Fruit fly (Drosophila melanogaster) whole organism, embryonic: ENCODE data around the gene CG44303.

Source experiments
- B-H2 ChIP-seq: fragments of 200-800 bp; sonication (Bioruptor generic); optimal IDR thresholded peaks from 2 replicates; lab custom pipeline; 2018; ENCODE audit warnings: missing biosample characterization, mild to moderate bottlenecking, missing genetic modification characterization
- Bgb ChIP-seq: fragments of 200-800 bp; sonication (Bioruptor generic); IDR thresholded peaks from 2 replicates; pipeline ENCODE4 v1.3.6; 2022; ENCODE audit warnings: missing biosample characterization, missing genetic modification characterization; ENCODE audit not compliant: partially characterized antibody
- CG10366 ChIP-seq: fragments of 200-800 bp; sonication (Bioruptor generic); IDR thresholded peaks from 2 replicates; pipeline ENCODE4 v1.3.6; 2022; ENCODE audit warnings: missing biosample characterization, missing genetic modification characterization
- CG12769 ChIP-seq: fragments of 200-800 bp; sonication (Bioruptor generic); optimal IDR thresholded peaks from 2 replicates; lab custom pipeline; 2019; ENCODE audit warnings: missing biosample characterization, mild to moderate bottlenecking, missing genetic modification characterization, moderate library complexity
- CG13296 ChIP-seq: fragments of 200-800 bp; sonication (Bioruptor generic); optimal IDR thresholded peaks from 3 replicates; lab custom pipeline; 2018; ENCODE audit warnings: missing biosample characterization, mild to moderate bottlenecking, missing genetic modification characterization
- CG13424 ChIP-seq: fragments of 200-800 bp; sonication (Bioruptor generic); optimal IDR thresholded peaks from 2 replicates; lab custom pipeline; 2019; ENCODE audit warnings: missing biosample characterization, mild to moderate bottlenecking, missing genetic modification characterization, moderate library complexity
- CG14710 ChIP-seq: fragments of 200-800 bp; sonication (Bioruptor generic); optimal IDR thresholded peaks from 3 replicates; lab custom pipeline; 2019; ENCODE audit warnings: missing biosample characterization, mild to moderate bottlenecking, missing genetic modification characterization, moderate library complexity
- CG17612 ChIP-seq: fragments of 200-800 bp; sonication (Bioruptor generic); IDR thresholded peaks from 2 replicates; pipeline ENCODE4 v1.3.6; 2022; ENCODE audit warnings: missing biosample characterization, missing genetic modification characterization
- CG17802 ChIP-seq: fragments of 200-800 bp; sonication (Bioruptor generic); optimal IDR thresholded peaks from 2 replicates; lab custom pipeline; 2018; ENCODE audit warnings: missing biosample characterization, mild to moderate bottlenecking, missing genetic modification characterization, moderate library complexity
- CG18011 ChIP-seq: fragments of 200-800 bp; sonication (Bioruptor generic); optimal IDR thresholded peaks from 2 replicates; lab custom pipeline; 2017; ENCODE audit warnings: missing biosample characterization, missing genetic modification characterization, mild to moderate bottlenecking, moderate library complexity, missing genotype
- CG2712 ChIP-seq: fragments of 200-800 bp; optimal IDR thresholded peaks from 3 replicates; lab custom pipeline; 2019; ENCODE audit warnings: missing biosample characterization, mild to moderate bottlenecking, missing genetic modification characterization, moderate library complexity
- CG2875 ChIP-seq: fragments of 200-800 bp; sonication (Bioruptor generic); optimal IDR thresholded peaks from 2 replicates; lab custom pipeline; 2017; ENCODE audit warnings: missing biosample characterization, mild to moderate bottlenecking, missing genetic modification characterization, missing genetic modification reagents
- CG30020 ChIP-seq: fragments of 200-800 bp; optimal IDR thresholded peaks from 2 replicates; lab custom pipeline; 2019; ENCODE audit warnings: missing biosample characterization, mild to moderate bottlenecking, missing genetic modification characterization, moderate library complexity
- CG34224 ChIP-seq: fragments of 200-800 bp; sonication (Bioruptor generic); IDR thresholded peaks from 3 replicates; pipeline ENCODE4 v1.3.6; 2022; ENCODE audit warnings: missing biosample characterization, missing genetic modification characterization; ENCODE audit not compliant: partially characterized antibody
- CG3847 ChIP-seq: fragments of 200-800 bp; sonication (Bioruptor generic); IDR thresholded peaks from 2 replicates; pipeline ENCODE4 v1.3.6; 2022; ENCODE audit warnings: missing biosample characterization, missing genetic modification characterization
- CG4854 ChIP-seq: fragments of 200-800 bp; sonication (Bioruptor generic); optimal IDR thresholded peaks from 2 replicates; lab custom pipeline; 2016; ENCODE audit warnings: missing biosample characterization, missing genetic modification characterization, inconsistent platforms
- CG5180 ChIP-seq: fragments of 200-800 bp; sonication (Bioruptor generic); optimal IDR thresholded peaks from 3 replicates; lab custom pipeline; 2017; ENCODE audit warnings: missing biosample characterization, missing genetic modification characterization, mild to moderate bottlenecking, moderate library complexity, missing genetic modification reagents
- CG6683 ChIP-seq: fragments of 200-800 bp; sonication (Bioruptor generic); optimal IDR thresholded peaks from 2 replicates; lab custom pipeline; 2017; ENCODE audit warnings: missing biosample characterization, mild to moderate bottlenecking, missing genetic modification characterization, missing genetic modification reagents
- CG6689 ChIP-seq: fragments of 200-800 bp; sonication (Bioruptor generic); IDR thresholded peaks from 2 replicates; pipeline ENCODE4 v1.3.6; 2022; ENCODE audit warnings: missing biosample characterization, missing genetic modification characterization
- CG7745 ChIP-seq: fragments of 200-800 bp; sonication (Bioruptor generic); optimal IDR thresholded peaks from 2 replicates; lab custom pipeline; 2018; ENCODE audit warnings: missing biosample characterization, mild to moderate bottlenecking, missing genetic modification characterization, moderate library complexity
- CG9437 ChIP-seq: fragments of 200-800 bp; sonication (Bioruptor generic); optimal IDR thresholded peaks from 2 replicates; lab custom pipeline; 2018; ENCODE audit warnings: missing biosample characterization, mild to moderate bottlenecking, missing genetic modification characterization
- Doc2 ChIP-seq: fragments of 200-800 bp; sonication (Bioruptor generic); IDR thresholded peaks from 2 replicates; pipeline ENCODE4 v1.3.6; 2022; ENCODE audit warnings: missing biosample characterization, missing genetic modification characterization
- Dp ChIP-seq: fragments of 200-800 bp; sonication (Bioruptor generic); optimal IDR thresholded peaks from 2 replicates; lab custom pipeline; 2018; ENCODE audit warnings: missing biosample characterization, mild to moderate bottlenecking, missing genetic modification characterization, moderate library complexity
- Gsc ChIP-seq: fragments of 200-800 bp; sonication (Bioruptor generic); IDR thresholded peaks from 2 replicates; pipeline ENCODE4 v1.3.6; 2022; ENCODE audit warnings: missing biosample characterization, missing genetic modification characterization
- HHEX ChIP-seq: fragments of 200-800 bp; sonication (Bioruptor generic); optimal IDR thresholded peaks from 3 replicates; lab custom pipeline; 2017; ENCODE audit warnings: missing biosample characterization, mild to moderate bottlenecking, missing genetic modification characterization, missing genetic modification reagents
- HLH4C ChIP-seq: fragments of 200-800 bp; sonication (Bioruptor generic); IDR thresholded peaks from 3 replicates; pipeline ENCODE4 v1.3.6; 2022; ENCODE audit warnings: missing biosample characterization, missing genetic modification characterization; ENCODE audit not compliant: partially characterized antibody
- Lim3 ChIP-seq: fragments of 200-800 bp; sonication (Bioruptor generic); IDR thresholded peaks from 2 replicates; pipeline ENCODE4 v1.3.6; 2022; ENCODE audit warnings: missing biosample characterization, missing genetic modification characterization
- Med ChIP-seq: fragments of 200-800 bp; sonication (Bioruptor generic); peaks from one replicate; lab custom pipeline; 2016; ENCODE audit warnings: missing biosample characterization, missing genetic modification characterization, mild to moderate bottlenecking, inconsistent platforms, moderate library complexity
- NC2β ChIP-seq: fragments of 200-800 bp; sonication (Bioruptor generic); optimal IDR thresholded peaks from 2 replicates; lab custom pipeline; 2016; ENCODE audit warnings: missing biosample characterization, missing genetic modification characterization
- Ptx1 ChIP-seq: fragments of 200-800 bp; sonication (Bioruptor generic); IDR thresholded peaks from 2 replicates; pipeline ENCODE4 v1.3.6; 2022; ENCODE audit warnings: missing biosample characterization, missing genetic modification characterization
- Rfx ChIP-seq: fragments of 200-800 bp; sonication (Bioruptor generic); IDR thresholded peaks from 2 replicates; pipeline ENCODE4 v1.3.6; 2022; ENCODE audit warnings: missing biosample characterization, missing genetic modification characterization
- Side ChIP-seq: fragments of 200-800 bp; sonication (Bioruptor generic); optimal IDR thresholded peaks from 2 replicates; lab custom pipeline; 2016; ENCODE audit warnings: missing biosample characterization, missing genetic modification characterization
- YL-1 ChIP-seq: fragments of 200-800 bp; sonication (Bioruptor generic); optimal IDR thresholded peaks from 3 replicates; lab custom pipeline; 2017; ENCODE audit warnings: missing biosample characterization, mild to moderate bottlenecking, missing genetic modification characterization
- amos ChIP-seq: fragments of 200-800 bp; sonication (Bioruptor generic); IDR thresholded peaks from 2 replicates; pipeline ENCODE4 v1.3.6; 2022; ENCODE audit warnings: missing biosample characterization, missing genetic modification characterization; ENCODE audit not compliant: partially characterized antibody
- btn ChIP-seq: fragments of 200-800 bp; sonication (Bioruptor generic); optimal IDR thresholded peaks from 2 replicates; lab custom pipeline; 2016; ENCODE audit warnings: missing biosample characterization, missing genetic modification characterization
- cwo ChIP-seq: fragments of 200-800 bp; sonication (Bioruptor generic); optimal IDR thresholded peaks from 3 replicates; lab custom pipeline; 2017; ENCODE audit warnings: missing biosample characterization, missing genetic modification characterization, mild to moderate bottlenecking, moderate library complexity, missing genetic modification reagents
- da ChIP-seq: fragments of 200-800 bp; sonication (Bioruptor generic); optimal IDR thresholded peaks from 2 replicates; lab custom pipeline; 2016; ENCODE audit warnings: missing biosample characterization, missing genetic modification characterization
- eve ChIP-seq, 2 experiments: fragments of >200 bp; optimal IDR thresholded peaks; 2 replicates each; lab custom pipeline; 2017; ENCODE audit warnings: missing biosample characterization in 2 of 2, missing genetic modification characterization in 2 of 2
- fd96Cb ChIP-seq: fragments of 200-800 bp; sonication (Bioruptor generic); optimal IDR thresholded peaks from 2 replicates; lab custom pipeline; 2018; ENCODE audit warnings: missing biosample characterization, mild to moderate bottlenecking, missing genetic modification characterization, moderate library complexity
- gem ChIP-seq: fragments of 200-800 bp; sonication (Bioruptor generic); optimal IDR thresholded peaks from 2 replicates; lab custom pipeline; 2019; ENCODE audit warnings: missing biosample characterization, mild to moderate bottlenecking, missing genetic modification characterization, moderate library complexity
- h ChIP-seq: fragments of >200 bp; optimal IDR thresholded peaks from 2 replicates; lab custom pipeline; 2017
- kni ChIP-seq: fragments of 200-800 bp; sonication (Bioruptor generic); optimal IDR thresholded peaks from 3 replicates; lab custom pipeline; 2017; ENCODE audit warnings: mild to moderate bottlenecking, missing biosample characterization, missing genetic modification reagents, missing genetic modification characterization
- mam ChIP-seq: fragments of 200-800 bp; sonication (Bioruptor generic); optimal IDR thresholded peaks from 3 replicates; lab custom pipeline; 2016; ENCODE audit warnings: missing biosample characterization, missing genetic modification characterization
- shn ChIP-seq: fragments of 200-800 bp; sonication (Bioruptor generic); optimal IDR thresholded peaks from 3 replicates; lab custom pipeline; 2016; ENCODE audit warnings: missing biosample characterization, missing genetic modification characterization
- sisA ChIP-seq: fragments of 200-800 bp; sonication (Bioruptor generic); IDR thresholded peaks from 2 replicates; pipeline ENCODE4 v1.3.6; 2022; ENCODE audit warnings: missing biosample characterization, missing genetic modification characterization
- stwl ChIP-seq: fragments of 200-800 bp; sonication (Bioruptor generic); optimal IDR thresholded peaks from 3 replicates; lab custom pipeline; 2018; ENCODE audit warnings: missing biosample characterization, mild to moderate bottlenecking, missing genetic modification characterization, moderate library complexity

The CG44303 gene

DNA sequence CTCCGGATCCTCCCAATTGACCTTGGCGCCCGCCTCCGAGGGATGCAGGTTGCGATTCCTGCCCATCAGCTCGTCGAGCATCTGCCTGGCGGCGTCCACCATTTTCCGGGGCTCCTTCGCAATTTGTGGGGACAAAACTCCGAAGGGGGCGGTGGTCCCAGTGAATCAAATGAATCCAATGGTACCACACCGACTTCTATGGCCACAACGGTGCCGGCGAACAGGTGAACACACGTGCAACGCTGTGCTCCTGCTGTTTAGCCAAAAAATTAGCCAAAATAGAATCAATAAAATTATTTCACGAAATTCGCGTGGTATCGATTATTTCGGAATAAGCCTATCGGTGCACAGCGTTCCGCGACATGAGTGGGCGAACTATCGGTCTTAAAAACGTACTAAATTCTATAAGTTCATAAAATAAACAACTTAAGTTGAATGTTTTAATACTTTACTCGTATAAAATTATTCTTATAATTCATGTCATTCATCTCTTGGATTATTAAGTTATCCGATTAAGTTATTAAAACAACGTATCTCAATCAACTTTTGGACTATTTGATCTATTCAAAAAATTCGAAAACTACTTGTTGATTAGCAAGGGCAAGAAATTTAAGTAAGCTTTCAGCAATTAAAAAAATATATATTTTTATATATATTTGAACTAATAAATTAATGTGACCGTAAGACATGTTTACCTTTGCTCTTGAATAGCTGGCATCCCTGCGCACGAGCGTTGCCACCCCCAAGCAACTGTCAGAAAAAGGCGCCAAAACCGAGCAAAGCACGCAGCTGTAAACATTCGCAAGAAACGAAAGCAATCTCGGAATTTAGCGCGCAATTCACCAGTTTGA, 13.4 kb downstream of the CG44303 start, which contains the start of the genes CG3198 and Mcm6 (continued):
- TF ChIP-seq CG2712 = peak; percentile 18
- TF ChIP-seq CG3847 (GFP tag; lab: Robert Waterston, UW) = peak; percentile 66
- no peak for TF ChIP-seq eve (GFP tag; optimal IDR thresholded peaks at IDR 0.05; lab: Kevin White, UChicago)
- TF ChIP-seq h (lab: Kevin White, UChicago) = no peak
- no peak for TF ChIP-seq Gsc
- 0 out of 2 replicates have a peak, but pooled peaks have one; percentile 16 for TF ChIP-seq Rfx (GFP tag; lab: Robert Waterston, UW)
- TF ChIP-seq stwl (tag; lab: Kevin White, UChicago) = peak; percentile 37
- peak; percentile 16 for TF ChIP-seq CG30020
- TF ChIP-seq Bgb (GFP tag; lab: Robert Waterston, UW) = peak; percentile 52; the same call in 1 of the 2 replicates
- TF ChIP-seq amos (GFP tag; lab: Robert Waterston, UW) = peak; percentile 76
- peak; percentile 57 for TF ChIP-seq Med (GFP tag; lab: Kevin White, UChicago)
- TF ChIP-seq CG13424 = peak; percentile 7
- TF ChIP-seq YL-1 = peak; percentile 34
- TF ChIP-seq CG9437 (GFP tag; lab: Kevin White, UChicago) = peak; percentile 22
- peak; percentile 77 for TF ChIP-seq CG34224
- TF ChIP-seq NC2β (GFP tag; lab: Kevin White, UChicago) = no peak
- TF ChIP-seq CG6683 (GFP tag; lab: Kevin White, UChicago) = no peak
- TF ChIP-seq gem (tag; lab: Kevin White, UChicago) = no peak
- TF ChIP-seq CG13296 (GFP tag; lab: Kevin White, UChicago) = no peak
- TF ChIP-seq cwo (GFP tag; lab: Kevin White, UChicago) = no peak
- peak; percentile 76 for TF ChIP-seq HLH4C (GFP tag; lab: Robert Waterston, UW)

DNA sequence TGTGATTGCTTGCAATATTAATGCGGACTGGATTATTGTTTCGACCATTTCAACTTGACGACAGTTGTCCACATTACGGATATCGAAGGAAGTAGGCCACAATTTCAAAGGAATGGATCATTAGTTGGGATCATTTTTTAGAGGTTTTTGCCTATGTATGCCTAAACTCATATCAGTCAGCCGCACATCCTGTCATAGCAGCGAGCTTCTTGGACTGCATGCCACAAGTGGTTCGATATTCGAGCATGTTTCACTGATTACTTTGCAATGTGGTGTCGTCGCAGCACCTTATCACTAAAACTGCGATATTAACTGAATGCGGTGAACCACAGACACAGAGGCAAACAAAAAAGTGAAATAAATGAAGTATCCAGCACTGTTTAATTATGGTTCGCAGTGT, 23.2 kb downstream of the CG44303 start:
- TF ChIP-seq CG18011 (GFP tag; lab: Kevin White, UChicago) (peak; percentile 92), Dp (no peak)

DNA sequence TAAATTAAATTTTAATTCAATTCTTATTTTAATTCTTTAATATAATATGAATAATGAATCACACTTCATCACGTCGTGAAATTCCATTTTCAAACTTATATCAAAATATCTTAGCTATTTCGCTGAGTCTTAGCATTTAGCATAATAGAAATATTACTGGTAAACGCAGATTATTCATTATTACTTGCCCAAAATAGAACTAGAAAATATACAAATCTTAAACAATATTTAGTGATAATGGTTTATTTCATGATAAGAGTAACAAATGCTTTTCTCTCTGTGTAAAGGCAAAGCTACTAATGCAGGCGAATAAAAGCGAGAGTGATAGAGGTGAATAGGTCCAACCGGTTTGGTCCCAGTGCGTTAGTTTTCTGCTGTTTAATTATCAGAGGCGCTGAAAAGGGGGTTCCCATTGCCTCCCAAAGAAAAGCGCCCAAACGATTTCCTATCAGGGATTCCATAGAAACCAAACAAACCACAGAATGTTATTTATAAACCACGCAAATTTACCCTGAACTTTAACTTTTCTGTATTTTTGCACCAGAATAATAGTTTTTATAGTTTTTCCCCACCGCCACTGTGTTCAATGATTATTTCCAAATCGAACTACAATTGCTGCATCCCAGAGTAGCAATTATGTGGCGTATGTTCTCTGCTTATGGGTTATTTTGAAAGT, 24.2 kb downstream of the CG44303 start:
- TF ChIP-seq CG10366 (GFP tag; lab: Robert Waterston, UW) (peak; percentile 24; the same call in 1 of the 2 replicates), B-H2 (GFP tag; lab: Kevin White, UChicago) (no peak), CG6689 (GFP tag; lab: Robert Waterston, UW) (peak; percentile 53; the same call in 1 of the 2 replicates), sisA (peak; percentile 49), CG14710 (tag; lab: Kevin White, UChicago) (no peak), fd96Cb (tag; lab: Kevin White, UChicago) (no peak), mam (peak; percentile 24), CG4854 (GFP tag; lab: Kevin White, UChicago) (no peak), Doc2 (no peak), Side (GFP tag; lab: Kevin White, UChicago) (no peak), Ptx1 (GFP tag; lab: Robert Waterston, UW) (peak; percentile 63; the same call in 1 of the 2 replicates), CG17802 (tag; lab: Kevin White, UChicago) (no peak), CG7745 (no peak), CG17612 (GFP tag; lab: Robert Waterston, UW) (no peak), da (GFP tag; lab: Kevin White, UChicago) (no peak), kni (GFP tag; lab: Kevin White, UChicago) (no peak), CG2875 (GFP tag; lab: Kevin White, UChicago) (no peak), Lim3 (GFP tag; lab: Robert Waterston, UW) (no peak), CG5180 (GFP tag; lab: Kevin White, UChicago) (no peak), HHEX (no peak), CG12769 (tag; lab: Kevin White, UChicago) (peak; percentile 65), shn (peak; percentile 24), btn (no peak)
